Worm (Caenorhabditis elegans) whole organism, L2 larva: Measurements from ENCODE around the gene cpt-6.

Source experiments
- ama-1 ChIP-seq: fragments of 150-350 bp; optimal IDR thresholded peaks from 2 replicates; lab custom pipeline; 2018; ENCODE audit warnings: inconsistent platforms
- egl-27 ChIP-seq: sonication (generic microtip); optimal IDR thresholded peaks from 3 replicates; lab custom pipeline; 2017; ENCODE audit warnings: missing biosample characterization, missing genetic modification reagents, missing genetic modification characterization
- lin-13 ChIP-seq: fragments of 150-350 bp; optimal IDR thresholded peaks from 2 replicates; lab custom pipeline; 2014; ENCODE audit warnings: missing biosample characterization, missing genetic modification reagents, missing genetic modification characterization
- lin-39 ChIP-seq: fragments of 150-350 bp; optimal IDR thresholded peaks from 2 replicates; lab custom pipeline; 2014; ENCODE audit warnings: missing biosample characterization, missing genetic modification reagents, missing genetic modification characterization
- nhr-23 ChIP-seq: fragments of 150-350 bp; optimal IDR thresholded peaks from 2 replicates; lab custom pipeline; 2014; ENCODE audit warnings: missing biosample characterization, missing genetic modification reagents, missing genetic modification characterization
- nhr-77 ChIP-seq: fragments of 150-350 bp; optimal IDR thresholded peaks from 2 replicates; lab custom pipeline; 2014; ENCODE audit warnings: missing biosample characterization, missing genetic modification characterization
- peb-1 ChIP-seq: fragments of 150-350 bp; optimal IDR thresholded peaks from 2 replicates; lab custom pipeline; 2014; ENCODE audit warnings: missing biosample characterization, missing genetic modification characterization
- snpc-4 ChIP-seq: fragments of 150-350 bp; optimal IDR thresholded peaks from 2 replicates; lab custom pipeline; 2014; ENCODE audit warnings: missing biosample characterization, missing genetic modification characterization
- unc-39 ChIP-seq: fragments of 150-350 bp; optimal IDR thresholded peaks from 2 replicates; lab custom pipeline; 2014; ENCODE audit warnings: missing biosample characterization, missing genetic modification characterization
- ztf-11 ChIP-seq: sonication (generic microtip); optimal IDR thresholded peaks from 2 replicates; lab custom pipeline; 2017; ENCODE audit warnings: missing biosample characterization, missing genetic modification characterization
- ztf-4 ChIP-seq: fragments of 150-350 bp; optimal IDR thresholded peaks from 2 replicates; lab custom pipeline; 2014; ENCODE audit warnings: missing biosample characterization, missing genetic modification characterization

DNA sequence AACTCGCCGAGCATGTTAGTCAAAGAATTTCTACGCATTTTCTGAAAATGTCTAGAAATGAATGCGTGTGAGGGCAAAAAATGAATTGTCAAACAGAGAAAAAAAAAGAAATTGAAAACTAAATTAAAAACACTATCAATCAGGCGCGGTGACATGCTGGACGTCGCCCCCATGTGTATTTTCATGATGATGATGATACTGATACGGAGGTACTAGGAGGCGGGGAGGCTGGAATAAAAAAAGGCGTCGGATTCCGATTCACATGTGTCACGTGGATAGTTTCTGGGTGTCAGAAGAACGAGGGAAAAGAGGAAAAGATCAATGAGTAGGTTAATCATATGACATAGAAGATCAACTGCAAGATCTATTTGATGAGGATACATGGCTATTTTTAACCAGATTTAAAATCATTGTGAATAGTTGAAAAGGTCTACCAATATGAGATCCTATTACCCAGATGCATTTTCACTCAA is 11.7 kb upstream of the cpt-6 start, which contains the start of gene W01A11.7:
- TF ChIP-seq lin-39 (tag; lab: Kevin White, UChicago) (no peak), ama-1 (lab: Kevin White, UChicago) (no peak), ztf-11 (no peak), egl-27 (tag; lab: Kevin White, UChicago) (no peak), unc-39 (tag; lab: Kevin White, UChicago) (no peak), nhr-23 (tag; lab: Kevin White, UChicago) (no peak), ztf-4 (tag; lab: Kevin White, UChicago) (no peak), peb-1 (tag; lab: Kevin White, UChicago) (no peak), nhr-77 (tag; lab: Kevin White, UChicago) (no peak), snpc-4 (no peak), lin-13 (no peak)
